Fruit fly (Drosophila melanogaster): ENCODE results near the gene CG33764.

The CG33764 gene

dm6 chr3L:4272167-4272773 is 5.0 kb upstream of the CG33764 start (continued):
- TF ChIP-seq sens (GFP tag): peak; percentile 86
- TF ChIP-seq CG12391 (tag; optimal IDR thresholded peaks at IDR 0.05): no peak
- no peak for TF ChIP-seq pros (GFP tag; optimal IDR thresholded peaks at IDR 0.05)
- TF ChIP-seq zen2 (GFP tag; IDR thresholded peaks at IDR 0.05; ENCODE audit: partially characterized antibody): no peak
- TF ChIP-seq unc-4 (GFP tag; IDR thresholded peaks at IDR 0.05; ENCODE audit: partially characterized antibody): no peak
- no peak for TF ChIP-seq CG8388 (GFP tag; optimal IDR thresholded peaks at IDR 0.05)
- TF ChIP-seq gce (GFP tag; IDR thresholded peaks at IDR 0.05): no peak
- no peak for TF ChIP-seq CG9817 (tag; optimal IDR thresholded peaks at IDR 0.05)
- no peak for TF ChIP-seq CG6765 (GFP tag; optimal IDR thresholded peaks at IDR 0.05)
- no peak for TF ChIP-seq vnd (GFP tag; IDR thresholded peaks at IDR 0.05; ENCODE audit: partially characterized antibody)
- TF ChIP-seq CG2129 (GFP tag; IDR thresholded peaks at IDR 0.05; ENCODE audit: partially characterized antibody): no peak
- no peak for TF ChIP-seq emc (GFP tag; optimal IDR thresholded peaks at IDR 0.05)
- TF ChIP-seq CG8281 (tag; optimal IDR thresholded peaks at IDR 0.05): no peak
- no peak for TF ChIP-seq p53 (GFP tag; optimal IDR thresholded peaks at IDR 0.05)
- TF ChIP-seq Meics (GFP tag; optimal IDR thresholded peaks at IDR 0.05): no peak
- TF ChIP-seq onecut (GFP tag; IDR thresholded peaks at IDR 0.05): peak; percentile 31; the same call in 1 of the 2 replicates
- TF ChIP-seq nerfin-1 (tag; optimal IDR thresholded peaks at IDR 0.05): peak; percentile 6
- peak; percentile 18 for TF ChIP-seq Nf-YB (GFP tag; optimal IDR thresholded peaks at IDR 0.05)
- TF ChIP-seq ftz-f1 (GFP tag; optimal IDR thresholded peaks at IDR 0.05): no peak
- TF ChIP-seq CG2116 (GFP tag; optimal IDR thresholded peaks at IDR 0.05): no peak
- no peak for TF ChIP-seq CG12299 (tag; optimal IDR thresholded peaks at IDR 0.05)
- no peak for TF ChIP-seq sens-2 (GFP tag; IDR thresholded peaks at IDR 0.05)
- no peak for TF ChIP-seq Usf (GFP tag; optimal IDR thresholded peaks at IDR 0.05)
- TF ChIP-seq B-H1 (GFP tag; IDR thresholded peaks at IDR 0.05): no peak
- no peak for TF ChIP-seq Abd-B (GFP tag; optimal IDR thresholded peaks at IDR 0.05)
- TF ChIP-seq NC2β (GFP tag; optimal IDR thresholded peaks at IDR 0.05): peak; percentile 7
- TF ChIP-seq Neu2 (GFP tag; optimal IDR thresholded peaks at IDR 0.05; ENCODE audit: borderline replicate concordance): no peak
- TF ChIP-seq ttk (GFP tag; IDR thresholded peaks at IDR 0.05): no peak
- no peak for TF ChIP-seq CG32772 (GFP tag; IDR thresholded peaks at IDR 0.05)
- TF ChIP-seq CG16815 (GFP tag; optimal IDR thresholded peaks at IDR 0.05): no peak
- TF ChIP-seq Sox102F (GFP tag; optimal IDR thresholded peaks at IDR 0.05): no peak
- no peak for TF ChIP-seq ham (GFP tag; IDR thresholded peaks at IDR 0.05)
- TF ChIP-seq luna (GFP tag; optimal IDR thresholded peaks at IDR 0.05): no peak
- no peak for TF ChIP-seq Gug (GFP tag; IDR thresholded peaks at IDR 0.05)
- TF ChIP-seq lola (GFP tag; optimal IDR thresholded peaks at IDR 0.05): peak in 1 of 3 experiments; percentile 31
- TF ChIP-seq Ets65A (GFP tag): no peak
- TF ChIP-seq Hmr (GFP tag; optimal IDR thresholded peaks at IDR 0.05): no peak
- TF ChIP-seq Taf1 (GFP tag; IDR thresholded peaks at IDR 0.05): no peak
- TF ChIP-seq gcm2 (GFP tag; optimal IDR thresholded peaks at IDR 0.05): no peak
- no peak for TF ChIP-seq Doc2 (GFP tag; IDR thresholded peaks at IDR 0.05)
- TF ChIP-seq CG10267 (tag; optimal IDR thresholded peaks at IDR 0.05): peak; percentile 20
- no peak for TF ChIP-seq ems (GFP tag; optimal IDR thresholded peaks at IDR 0.05)
- no peak for TF ChIP-seq CG4730 (GFP tag; IDR thresholded peaks at IDR 0.05)
- no peak for TF ChIP-seq CG8924 (tag; optimal IDR thresholded peaks at IDR 0.05)
- no peak for TF ChIP-seq Max (GFP tag; optimal IDR thresholded peaks at IDR 0.05)
- TF ChIP-seq BtbVII (GFP tag; optimal IDR thresholded peaks at IDR 0.05): no peak
- TF ChIP-seq ato (GFP tag; IDR thresholded peaks at IDR 0.05; ENCODE audit: partially characterized antibody): no peak
- no peak for TF ChIP-seq ranshi (GFP tag; IDR thresholded peaks at IDR 0.05)
- no peak for TF ChIP-seq CG18764 (GFP tag; optimal IDR thresholded peaks at IDR 0.05)
- no peak for TF ChIP-seq gt (GFP tag; IDR thresholded peaks at IDR 0.05)
- TF ChIP-seq corto (GFP tag; optimal IDR thresholded peaks at IDR 0.05): no peak
